Worm (Caenorhabditis elegans): ENCODE measurements around the gene F55C5.17.

F55C5.17 gene

DNA sequence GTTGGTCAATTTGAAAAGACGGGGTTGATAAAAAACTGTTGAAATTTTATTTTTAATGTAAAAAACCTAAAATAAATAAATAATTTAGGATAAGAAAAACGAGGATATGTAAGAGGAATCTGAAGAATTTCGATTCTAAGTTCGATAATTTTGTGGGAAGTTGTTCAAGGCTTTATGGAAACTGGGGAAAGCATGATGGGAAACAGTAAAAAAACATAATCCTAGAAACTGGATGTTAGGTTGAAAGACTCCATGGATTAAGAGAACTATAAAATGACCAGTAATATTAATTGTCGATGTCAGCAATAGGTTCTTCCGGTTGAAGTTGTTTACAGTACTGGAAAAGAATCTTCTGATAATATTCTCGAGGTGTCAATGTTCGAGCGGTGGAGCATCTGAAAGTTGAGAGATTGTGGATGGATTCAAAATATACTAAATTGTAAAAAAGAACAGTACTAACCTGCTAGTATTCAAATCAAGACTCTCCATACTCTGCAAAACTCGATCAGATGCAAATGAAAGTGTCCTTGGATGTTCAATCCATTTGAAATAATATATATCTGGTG is 18.0 kb downstream of the F55C5.17 start:
- TF ChIP-seq die-1 (tag; optimal IDR thresholded peaks at IDR 0.05) (no peak), hmg-1.2 (GFP tag; IDR thresholded peaks at IDR 0.05) (no peak), ceh-100 (GFP tag; IDR thresholded peaks at IDR 0.05) (no peak), chd-7 (tag; optimal IDR thresholded peaks at IDR 0.05) (peak; percentile 15), F57A8.1 (GFP tag; optimal IDR thresholded peaks at IDR 0.05) (no peak), mes-4 (tag; optimal IDR thresholded peaks at IDR 0.05) (no peak), cebp-1 (GFP tag; IDR thresholded peaks at IDR 0.05) (no peak), cebp-1 (tag; optimal IDR thresholded peaks at IDR 0.05) (peak; percentile 21), K12H6.12 (tag; optimal IDR thresholded peaks at IDR 0.05) (no peak), sptf-2 (GFP tag; optimal IDR thresholded peaks at IDR 0.05) (no peak), bed-1 (GFP tag; IDR thresholded peaks at IDR 0.05) (no peak), ceh-91 (GFP tag; IDR thresholded peaks at IDR 0.05) (no peak), F10E7.11 (tag; optimal IDR thresholded peaks at IDR 0.05) (peak; percentile 42), let-607 (tag; optimal IDR thresholded peaks at IDR 0.05) (no peak), him-1 (tag; optimal IDR thresholded peaks at IDR 0.05) (no peak), nhr-90 (tag; optimal IDR thresholded peaks at IDR 0.05) (no peak), ztf-26 (tag; optimal IDR thresholded peaks at IDR 0.05) (no peak), aptf-3 (GFP tag; IDR thresholded peaks at IDR 0.05) (no peak), dox-1 (GFP tag; IDR thresholded peaks at IDR 0.05) (no peak), rcor-1 (GFP tag; IDR thresholded peaks at IDR 0.05) (no peak), ceh-40 (GFP tag; IDR thresholded peaks at IDR 0.05) (no peak), nhr-120 (GFP tag; IDR thresholded peaks at IDR 0.05) (no peak), B0336.3 (GFP tag; IDR thresholded peaks at IDR 0.05) (peak; percentile 16; the same call in 1 of the 2 replicates), lin-40 (tag; optimal IDR thresholded peaks at IDR 0.05) (no peak), let-526 (GFP tag; IDR thresholded peaks at IDR 0.05) (no peak), Y67H2A.10 (GFP tag; conservative IDR thresholded peaks at IDR 0.05) (no peak), madf-8 (GFP tag; conservative IDR thresholded peaks at IDR 0.05) (no peak), pbrm-1 (GFP tag; IDR thresholded peaks at IDR 0.05) (0 out of 2 replicates have a peak, but pooled peaks have one; percentile 19), egrh-3 (GFP tag; IDR thresholded peaks at IDR 0.05) (no peak), ekl-4 (GFP tag; IDR thresholded peaks at IDR 0.05) (peak; percentile 77; the same call in 1 of the 2 replicates), snpc-3.4 (tag; optimal IDR thresholded peaks at IDR 0.05) (peak; percentile 37), efl-1 (GFP tag; optimal IDR thresholded peaks at IDR 0.05) (no peak), madf-6 (GFP tag; IDR thresholded peaks at IDR 0.05) (peak; percentile 56), zfh-2 (GFP tag; conservative IDR thresholded peaks at IDR 0.05) (no peak), rpc-1 (optimal IDR thresholded peaks at IDR 0.05) (no peak), rpc-1 (tag; optimal IDR thresholded peaks at IDR 0.05) (no peak), hrde-1 (tag; optimal IDR thresholded peaks at IDR 0.05; ENCODE audit: borderline replicate concordance) (no peak), rec-8 (tag; optimal IDR thresholded peaks at IDR 0.05) (no peak), mcd-1 (GFP tag; IDR thresholded peaks at IDR 0.05) (no peak), T26A5.8 (tag; optimal IDR thresholded peaks at IDR 0.05) (no peak), F37B4.10 (GFP tag; IDR thresholded peaks at IDR 0.05) (no peak), T07F8.4 (tag; optimal IDR thresholded peaks at IDR 0.05) (no peak), ceh-79 (tag; optimal IDR thresholded peaks at IDR 0.05) (no peak), F23B12.7 (tag; optimal IDR thresholded peaks at IDR 0.05; ENCODE audit: insufficient read depth) (no peak), lsl-1 (GFP tag; optimal IDR thresholded peaks at IDR 0.05) (no peak), ZK185.1 (tag; optimal IDR thresholded peaks at IDR 0.05; ENCODE audit: poor library complexity, severe bottlenecking) (peak; percentile 16), nfyb-1 (GFP tag; IDR thresholded peaks at IDR 0.05) (no peak), tlf-1 (GFP tag; optimal IDR thresholded peaks at IDR 0.05) (no peak), Y79H2A.3 (GFP tag; conservative IDR thresholded peaks at IDR 0.05) (no peak)

Data from whole organism, young adult.